Worm (Caenorhabditis elegans): ENCODE results near the gene col-151.

Gene col-151

ce11 chrV:10395173-10395766 is at the start of gene col-151, which contains the start of gene ugt-1:
Gene col-151 (minus strand): TSS chrV:10395223.
Gene ugt-1 (plus strand): TSS chrV:10395663.
- TF ChIP-seq ets-7 (tag; optimal IDR thresholded peaks at IDR 0.05) = no peak
- no peak for TF ChIP-seq tbx-37 (GFP tag; conservative IDR thresholded peaks at IDR 0.05)
- no peak for TF ChIP-seq hmbx-1 (tag; optimal IDR thresholded peaks at IDR 0.05)
- no peak for TF ChIP-seq scrt-1 (GFP tag; IDR thresholded peaks at IDR 0.05)
- no peak for TF ChIP-seq hnd-1 (tag; optimal IDR thresholded peaks at IDR 0.05)
- TF ChIP-seq ama-1 (optimal IDR thresholded peaks at IDR 0.05) = no peak
- no peak for TF ChIP-seq flt-1 (GFP tag; IDR thresholded peaks at IDR 0.05)
- TF ChIP-seq ceh-13 (GFP tag; optimal IDR thresholded peaks at IDR 0.05) = no peak

- TF ChIP-seq aly-1 (tag; optimal IDR thresholded peaks at IDR 0.05) = no peak
- TF ChIP-seq hnd-1 (tag; optimal IDR thresholded peaks at IDR 0.05) = no peak
- TF ChIP-seq tra-4 (tag; optimal IDR thresholded peaks at IDR 0.05) = no peak
- TF ChIP-seq pes-1 (GFP tag; IDR thresholded peaks at IDR 0.05) = no peak
- no peak for TF ChIP-seq ceh-13 (GFP tag; optimal IDR thresholded peaks at IDR 0.05)
- no peak for TF ChIP-seq ama-1 (optimal IDR thresholded peaks at IDR 0.05)
- TF ChIP-seq sea-1 (GFP tag; conservative IDR thresholded peaks at IDR 0.05) = no peak
- TF ChIP-seq B0310.2 (tag; optimal IDR thresholded peaks at IDR 0.05) = no peak
- no peak for TF ChIP-seq flt-1 (GFP tag; IDR thresholded peaks at IDR 0.05)
- TF ChIP-seq tbx-11 (GFP tag; IDR thresholded peaks at IDR 0.05) = no peak
Observed at ce11 chrV:10441135-10442024, 46.4 kb upstream of the col-151 start, which contains the start of gene pap-1. Gene pap-1 (plus strand): TSS chrV:10441974.

- no peak for TF ChIP-seq sea-1 (GFP tag; conservative IDR thresholded peaks at IDR 0.05)
- TF ChIP-seq tbx-37 (GFP tag; conservative IDR thresholded peaks at IDR 0.05) = no peak
- TF ChIP-seq pes-1 (GFP tag; IDR thresholded peaks at IDR 0.05) = no peak
Observed at ce11 chrV:10440723-10441122, 45.7 kb upstream of the col-151 start, which contains the start of gene snf-10. Gene snf-10 (minus strand): TSS chrV:10440823.

ce11 chrV:10436612-10437011 is 41.6 kb upstream of the col-151 start, which contains the start of gene set-22:
Gene set-22 (plus strand): TSS chrV:10436912.
- TF ChIP-seq ama-1 (optimal IDR thresholded peaks at IDR 0.05) (no peak), hnd-1 (tag; optimal IDR thresholded peaks at IDR 0.05) (no peak), hmbx-1 (tag; optimal IDR thresholded peaks at IDR 0.05) (no peak), tbx-37 (GFP tag; conservative IDR thresholded peaks at IDR 0.05) (no peak), pes-1 (GFP tag; IDR thresholded peaks at IDR 0.05) (no peak)

ce11 chrV:10435198-10435597 is 40.2 kb upstream of the col-151 start:
- TF ChIP-seq F13C5.2 (tag; optimal IDR thresholded peaks at IDR 0.05) (no peak), tbx-37 (GFP tag; conservative IDR thresholded peaks at IDR 0.05) (no peak), ceh-36 (tag; optimal IDR thresholded peaks at IDR 0.05) (no peak), hnd-1 (tag; optimal IDR thresholded peaks at IDR 0.05) (no peak), tbx-11 (GFP tag; IDR thresholded peaks at IDR 0.05) (no peak), tra-4 (tag; optimal IDR thresholded peaks at IDR 0.05) (no peak), sea-1 (GFP tag; conservative IDR thresholded peaks at IDR 0.05) (no peak), ceh-13 (GFP tag; optimal IDR thresholded peaks at IDR 0.05) (no peak), hmg-4 (GFP tag; optimal IDR thresholded peaks at IDR 0.05) (no peak)

ce11 chrV:10433721-10434120 is 38.7 kb upstream of the col-151 start, which contains the start of gene Y32F6A.4:
Gene Y32F6A.4 (minus strand): TSS chrV:10434067.
- TF ChIP-seq tbx-37 (GFP tag; conservative IDR thresholded peaks at IDR 0.05) = no peak
- TF ChIP-seq aly-1 (tag; optimal IDR thresholded peaks at IDR 0.05) = no peak
- no peak for TF ChIP-seq F13C5.2 (tag; optimal IDR thresholded peaks at IDR 0.05)
- TF ChIP-seq ceh-36 (tag; optimal IDR thresholded peaks at IDR 0.05) = no peak

- TF ChIP-seq sea-1 (GFP tag; conservative IDR thresholded peaks at IDR 0.05) = no peak
- no peak for TF ChIP-seq ceh-13 (GFP tag; optimal IDR thresholded peaks at IDR 0.05)
- TF ChIP-seq ama-1 (optimal IDR thresholded peaks at IDR 0.05) = no peak
Observed at ce11 chrV:10432607-10433006, 37.6 kb upstream of the col-151 start.

- TF ChIP-seq hmg-4 (GFP tag; optimal IDR thresholded peaks at IDR 0.05) (no peak), ama-1 (optimal IDR thresholded peaks at IDR 0.05) (no peak), pes-1 (GFP tag; IDR thresholded peaks at IDR 0.05) (no peak), flt-1 (GFP tag; IDR thresholded peaks at IDR 0.05) (no peak), tbx-11 (GFP tag; IDR thresholded peaks at IDR 0.05) (no peak), F13C5.2 (tag; optimal IDR thresholded peaks at IDR 0.05) (no peak)
Observed at ce11 chrV:10428608-10429007, 33.6 kb upstream of the col-151 start, which contains the start of gene tag-314. Gene tag-314 (minus strand): TSS chrV:10428708.

ce11 chrV:10426253-10426652 is 31.2 kb upstream of the col-151 start, which contains the start of gene apc-10:
Gene apc-10 (minus strand): TSS chrV:10426353.
- no peak for TF ChIP-seq ceh-36 (tag; optimal IDR thresholded peaks at IDR 0.05)
- TF ChIP-seq flt-1 (GFP tag; IDR thresholded peaks at IDR 0.05) = no peak
- TF ChIP-seq hmg-4 (GFP tag; optimal IDR thresholded peaks at IDR 0.05) = no peak
- no peak for TF ChIP-seq F13C5.2 (tag; optimal IDR thresholded peaks at IDR 0.05)
- no peak for TF ChIP-seq hmbx-1 (tag; optimal IDR thresholded peaks at IDR 0.05)
- no peak for TF ChIP-seq tbx-37 (GFP tag; conservative IDR thresholded peaks at IDR 0.05)
- no peak for TF ChIP-seq sea-1 (GFP tag; conservative IDR thresholded peaks at IDR 0.05)
- no peak for TF ChIP-seq tbx-11 (GFP tag; IDR thresholded peaks at IDR 0.05)
- no peak for TF ChIP-seq ama-1 (optimal IDR thresholded peaks at IDR 0.05)
- TF ChIP-seq hnd-1 (tag; optimal IDR thresholded peaks at IDR 0.05) = no peak
